Fruit fly (Drosophila melanogaster) whole organism, prepupa: ENCODE data around the gene al.

Source experiments
- Blimp-1 ChIP-seq: fragments of 200-800 bp; sonication (Bioruptor generic); optimal IDR thresholded peaks from 3 replicates; lab custom pipeline; 2017; ENCODE audit warnings: missing biosample characterization, missing genetic modification characterization, mild to moderate bottlenecking, moderate library complexity, missing genetic modification reagents
- CG10669 ChIP-seq: fragments of 200-800 bp; sonication (Bioruptor generic); optimal IDR thresholded peaks from 3 replicates; lab custom pipeline; 2018; ENCODE audit warnings: missing biosample characterization, mild to moderate bottlenecking, missing genetic modification characterization, moderate library complexity
- CG11294 ChIP-seq: fragments of 200-800 bp; sonication (Bioruptor generic); IDR thresholded peaks from 2 replicates; pipeline ENCODE4 v1.3.6; 2022; ENCODE audit warnings: missing biosample characterization, missing genetic modification characterization
- CG11762 ChIP-seq: fragments of 200-800 bp; sonication (Bioruptor generic); optimal IDR thresholded peaks from 3 replicates; lab custom pipeline; 2016; ENCODE audit warnings: missing biosample characterization, missing genetic modification characterization; ENCODE audit not compliant: insufficient read depth
- CG11902 ChIP-seq: fragments of 200-800 bp; sonication (Bioruptor generic); optimal IDR thresholded peaks from 3 replicates; lab custom pipeline; 2016; ENCODE audit warnings: missing biosample characterization, missing genetic modification characterization
- CG15336 ChIP-seq: fragments of 200-800 bp; sonication (Bioruptor generic); IDR thresholded peaks from 2 replicates; pipeline ENCODE4 v1.3.6; 2022; ENCODE audit warnings: missing biosample characterization, missing genetic modification characterization
- CG16779 ChIP-seq: fragments of 200-800 bp; sonication (Bioruptor generic); optimal IDR thresholded peaks from 3 replicates; lab custom pipeline; 2017; ENCODE audit warnings: missing biosample characterization, mild to moderate bottlenecking, missing genetic modification characterization
- CG3032 ChIP-seq: fragments of 200-800 bp; optimal IDR thresholded peaks from 2 replicates; lab custom pipeline; 2019; ENCODE audit warnings: missing biosample characterization, mild to moderate bottlenecking, missing genetic modification characterization, moderate library complexity
- CG31627 ChIP-seq: fragments of 200-800 bp; sonication (Bioruptor generic); optimal IDR thresholded peaks from 3 replicates; lab custom pipeline; 2016; ENCODE audit warnings: missing biosample characterization, missing genetic modification characterization
- CG34406 ChIP-seq: fragments of 200-800 bp; sonication (Bioruptor generic); optimal IDR thresholded peaks from 3 replicates; lab custom pipeline; 2016; ENCODE audit warnings: missing biosample characterization, missing genetic modification characterization
- CG3919 ChIP-seq: fragments of 200-800 bp; sonication (Bioruptor generic); optimal IDR thresholded peaks from 3 replicates; lab custom pipeline; 2016; ENCODE audit warnings: missing biosample characterization, missing genetic modification characterization
- CG6163 ChIP-seq: fragments of 200-800 bp; sonication (Bioruptor generic); IDR thresholded peaks from 3 replicates; pipeline ENCODE4 v1.3.6; 2022; ENCODE audit warnings: missing biosample characterization, missing genetic modification characterization
- CG6276 ChIP-seq: fragments of 200-800 bp; sonication (Bioruptor generic); optimal IDR thresholded peaks from 2 replicates; lab custom pipeline; 2017; ENCODE audit warnings: missing biosample characterization, mild to moderate bottlenecking, missing genetic modification characterization
- CG6792 ChIP-seq: fragments of 200-800 bp; sonication (Bioruptor generic); optimal IDR thresholded peaks from 3 replicates; lab custom pipeline; 2016; ENCODE audit warnings: missing biosample characterization, missing genetic modification characterization
- CG6808 ChIP-seq: fragments of 200-800 bp; sonication (Bioruptor generic); optimal IDR thresholded peaks from 3 replicates; lab custom pipeline; 2017; ENCODE audit warnings: missing biosample characterization, missing genetic modification characterization, mild to moderate bottlenecking, moderate library complexity, missing genetic modification reagents
- CG6854 ChIP-seq: fragments of 200-800 bp; sonication (Bioruptor generic); optimal IDR thresholded peaks from 2 replicates; lab custom pipeline; 2017; ENCODE audit warnings: missing biosample characterization, mild to moderate bottlenecking, missing genetic modification characterization
- CG8119 ChIP-seq: fragments of 200-800 bp; sonication (Bioruptor generic); IDR thresholded peaks from 3 replicates; pipeline ENCODE4 v1.3.6; 2022; ENCODE audit warnings: missing biosample characterization, missing genetic modification characterization
- CG8319 ChIP-seq: fragments of 200-800 bp; sonication (Bioruptor generic); optimal IDR thresholded peaks from 3 replicates; lab custom pipeline; 2016; ENCODE audit warnings: missing biosample characterization, missing genetic modification characterization
- CG8632 ChIP-seq: fragments of 200-800 bp; sonication (Bioruptor generic); optimal IDR thresholded peaks from 3 replicates; lab custom pipeline; 2016; ENCODE audit warnings: missing biosample characterization, missing genetic modification characterization
- CG9139 ChIP-seq: fragments of 200-800 bp; sonication (Bioruptor generic); optimal IDR thresholded peaks from 3 replicates; lab custom pipeline; 2017; ENCODE audit warnings: missing biosample characterization, mild to moderate bottlenecking, missing genetic modification characterization
- Eip78C ChIP-seq: fragments of 200-800 bp; sonication (Bioruptor generic); peaks from one replicate; lab custom pipeline; 2016; ENCODE audit warnings: missing biosample characterization, missing genetic modification characterization
- Ets96B ChIP-seq: fragments of 200-800 bp; optimal IDR thresholded peaks from 2 replicates; lab custom pipeline; 2019; ENCODE audit warnings: missing biosample characterization, mild to moderate bottlenecking, missing genetic modification characterization, moderate library complexity
- Gug ChIP-seq: fragments of 200-800 bp; sonication (Bioruptor generic); IDR thresholded peaks from 2 replicates; pipeline ENCODE4 v1.3.6; 2022; ENCODE audit warnings: missing biosample characterization, missing genetic modification characterization
- Hr38 ChIP-seq: sonication (Bioruptor generic); optimal IDR thresholded peaks from 2 replicates; lab custom pipeline; 2016; ENCODE audit warnings: missing biosample characterization, missing genetic modification characterization
- Hr39 ChIP-seq: fragments of 200-800 bp; sonication (Bioruptor generic); optimal IDR thresholded peaks from 2 replicates; lab custom pipeline; 2016; ENCODE audit warnings: missing biosample characterization, missing genetic modification characterization
- Lpt ChIP-seq: fragments of 200-800 bp; sonication (Bioruptor generic); optimal IDR thresholded peaks from 3 replicates; lab custom pipeline; 2016; ENCODE audit warnings: missing biosample characterization, missing genetic modification characterization
- OdsH ChIP-seq: fragments of 200-800 bp; sonication (Bioruptor generic); optimal IDR thresholded peaks from 3 replicates; lab custom pipeline; 2016; ENCODE audit warnings: missing biosample characterization, missing genetic modification characterization
- Smox ChIP-seq: fragments of 200-800 bp; sonication (Bioruptor generic); optimal IDR thresholded peaks from 3 replicates; lab custom pipeline; 2016; ENCODE audit warnings: missing biosample characterization, missing genetic modification characterization
- Sox102F ChIP-seq: fragments of 200-800 bp; sonication (Bioruptor generic); optimal IDR thresholded peaks from 2 replicates; lab custom pipeline; 2016; ENCODE audit warnings: missing biosample characterization, mild to moderate bottlenecking, missing genetic modification characterization
- Sox14 ChIP-seq: fragments of 200-800 bp; sonication (Bioruptor generic); optimal IDR thresholded peaks from 3 replicates; lab custom pipeline; 2016; ENCODE audit warnings: missing biosample characterization, missing genetic modification characterization
- Sox15 ChIP-seq: fragments of 200-800 bp; sonication (Bioruptor generic); optimal IDR thresholded peaks from 3 replicates; lab custom pipeline; 2016; ENCODE audit warnings: missing biosample characterization, missing genetic modification characterization
- achi ChIP-seq: fragments of 200-800 bp; sonication (Bioruptor generic); optimal IDR thresholded peaks from 3 replicates; lab custom pipeline; 2016; ENCODE audit warnings: missing biosample characterization, missing genetic modification characterization
- acj6 ChIP-seq: fragments of 200-800 bp; sonication (Bioruptor generic); optimal IDR thresholded peaks from 3 replicates; lab custom pipeline; 2016; ENCODE audit warnings: missing biosample characterization, missing genetic modification characterization
- dac ChIP-seq: fragments of 200-800 bp; sonication (Bioruptor generic); optimal IDR thresholded peaks from 2 replicates; lab custom pipeline; 2017; ENCODE audit warnings: missing biosample characterization, mild to moderate bottlenecking, missing genetic modification characterization
- dsx ChIP-seq: fragments of 200-800 bp; optimal IDR thresholded peaks from 3 replicates; lab custom pipeline; 2019; ENCODE audit warnings: missing biosample characterization, mild to moderate bottlenecking, missing genetic modification characterization, moderate library complexity; ENCODE audit not compliant: poor library complexity, severe bottlenecking
- fd59A ChIP-seq: fragments of 200-800 bp; sonication (Bioruptor generic); optimal IDR thresholded peaks from 2 replicates; lab custom pipeline; 2017; ENCODE audit warnings: missing biosample characterization, mild to moderate bottlenecking, missing genetic modification characterization, missing genetic modification reagents
- fd85E ChIP-seq: fragments of 200-800 bp; sonication (Bioruptor generic); optimal IDR thresholded peaks from 3 replicates; lab custom pipeline; 2016; ENCODE audit warnings: missing biosample characterization, missing genetic modification characterization
- fkh ChIP-seq: fragments of 200-800 bp; sonication (Bioruptor generic); optimal IDR thresholded peaks from 3 replicates; lab custom pipeline; 2017; ENCODE audit warnings: missing biosample characterization, mild to moderate bottlenecking, missing genetic modification characterization, moderate library complexity
- lz ChIP-seq: fragments of 200-800 bp; sonication (Bioruptor generic); optimal IDR thresholded peaks from 3 replicates; lab custom pipeline; 2016; ENCODE audit warnings: missing biosample characterization, missing genetic modification characterization
- net ChIP-seq: fragments of 200-800 bp; sonication (Bioruptor generic); optimal IDR thresholded peaks from 3 replicates; lab custom pipeline; 2016; ENCODE audit warnings: missing biosample characterization, missing genetic modification characterization
- pdm3 ChIP-seq: fragments of 200-800 bp; sonication (Bioruptor generic); optimal IDR thresholded peaks from 3 replicates; lab custom pipeline; 2016; ENCODE audit warnings: missing biosample characterization, missing genetic modification characterization
- spab ChIP-seq: fragments of 200-800 bp; sonication (Bioruptor generic); optimal IDR thresholded peaks from 2 replicates; lab custom pipeline; 2017; ENCODE audit warnings: missing biosample characterization, mild to moderate bottlenecking, missing genetic modification characterization, missing genetic modification reagents
- ss ChIP-seq, 2 experiments: fragments of 200-800 bp; sonication (Bioruptor generic); optimal IDR thresholded peaks; 2 replicates in 1 of 2; 3 replicates in 1 of 2; lab custom pipeline; 2017 to 2018; ENCODE audit warnings: mild to moderate bottlenecking in 2 of 2, missing biosample characterization in 2 of 2, missing genetic modification characterization in 2 of 2, moderate library complexity in 1 of 2
- svp ChIP-seq: fragments of 200-800 bp; sonication (Bioruptor generic); peaks from one replicate; lab custom pipeline; 2016; ENCODE audit warnings: missing biosample characterization, missing genetic modification characterization
- topi ChIP-seq: fragments of 200-800 bp; sonication (Bioruptor generic); optimal IDR thresholded peaks from 3 replicates; lab custom pipeline; 2016; ENCODE audit warnings: missing biosample characterization, missing genetic modification characterization
- vri ChIP-seq: fragments of 200-800 bp; sonication (Bioruptor generic); optimal IDR thresholded peaks from 3 replicates; lab custom pipeline; 2016; ENCODE audit warnings: missing biosample characterization, mild to moderate bottlenecking, missing genetic modification characterization

The al gene

DNA sequence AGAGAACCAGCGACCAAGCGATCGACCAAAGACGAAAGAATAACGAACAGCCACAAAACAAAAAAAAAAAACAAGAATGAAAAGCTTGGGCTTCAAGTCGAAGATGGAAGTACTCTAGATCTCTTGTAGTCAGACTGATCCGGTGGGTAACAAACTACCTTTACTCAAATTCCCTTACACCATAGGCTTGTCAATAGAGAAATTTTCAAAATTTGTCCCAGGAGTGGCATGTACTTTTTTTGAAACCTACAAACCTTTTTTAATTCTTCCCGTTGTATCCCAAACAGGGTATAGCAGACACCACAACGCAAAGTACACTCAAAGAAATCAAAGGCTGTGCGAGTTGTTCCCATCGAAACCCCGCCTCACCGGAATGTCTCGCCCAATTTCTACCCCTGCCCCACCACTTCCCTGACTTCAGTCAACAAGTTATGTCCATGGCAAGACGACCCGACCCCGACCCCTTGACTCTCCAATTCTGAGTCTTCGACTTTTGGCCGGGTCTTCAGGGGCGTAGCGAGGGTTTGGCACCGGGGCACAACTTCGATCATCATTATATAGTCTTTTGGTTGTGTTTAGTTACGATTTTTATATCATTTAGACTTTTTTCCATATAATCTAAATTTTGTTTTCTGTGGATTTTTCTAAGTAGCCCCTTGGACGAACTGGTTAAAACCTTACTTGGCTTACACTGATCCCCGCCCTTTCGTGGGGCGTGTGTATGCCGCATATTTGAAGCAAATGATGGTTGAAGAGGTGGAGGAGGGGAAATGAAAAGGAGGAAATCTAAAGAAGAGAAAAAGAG, 52.0 kb downstream of the al start (continued):
- TF ChIP-seq Lpt (GFP tag; lab: Kevin White, UChicago): peak; percentile 56
- peak; percentile 71 for TF ChIP-seq fd85E (GFP tag; lab: Kevin White, UChicago)
- peak; percentile 95 for TF ChIP-seq CG31627
- TF ChIP-seq achi: peak; percentile 86
- no peak for TF ChIP-seq fkh (GFP tag; lab: Kevin White, UChicago)
- TF ChIP-seq CG34406 (GFP tag; lab: Kevin White, UChicago): peak; percentile 84
- peak; percentile 89 for TF ChIP-seq CG6163
- peak; percentile 93 for TF ChIP-seq Sox14 (GFP tag; lab: Kevin White, UChicago)
- TF ChIP-seq ss (GFP tag; optimal IDR thresholded peaks at IDR 0.05; lab: Kevin White, UChicago): peak; percentile 23 to 62
- peak; percentile 73 for TF ChIP-seq Sox15
- peak; percentile 9 for TF ChIP-seq CG16779
- no peak for TF ChIP-seq dac
- peak; percentile 80 for TF ChIP-seq Blimp-1 (GFP tag; lab: Kevin White, UChicago)
- peak; percentile 97 for TF ChIP-seq CG11902 (GFP tag; lab: Kevin White, UChicago)
- TF ChIP-seq vri (GFP tag; lab: Kevin White, UChicago): peak; percentile 93
- TF ChIP-seq fd59A (GFP tag; lab: Kevin White, UChicago): peak; percentile 78
- peak; percentile 95 for TF ChIP-seq topi (GFP tag; lab: Kevin White, UChicago)
- peak; percentile 90 for TF ChIP-seq CG6792 (GFP tag; lab: Kevin White, UChicago)
- TF ChIP-seq Hr38 (GFP tag; lab: Kevin White, UChicago): no peak
- TF ChIP-seq CG15336 (GFP tag; lab: Robert Waterston, UW): peak; percentile 66; the same call in 1 of the 2 replicates
- peak; percentile 96 for TF ChIP-seq Sox102F (GFP tag; lab: Kevin White, UChicago)
- TF ChIP-seq pdm3 (GFP tag; lab: Kevin White, UChicago): peak; percentile 90
- TF ChIP-seq CG11762: peak; percentile 51
- peak; percentile 83 for TF ChIP-seq CG3032
- TF ChIP-seq acj6 (GFP tag; lab: Kevin White, UChicago): peak; percentile 91
- TF ChIP-seq CG8632 (GFP tag; lab: Kevin White, UChicago): peak; percentile 81
- TF ChIP-seq CG6276 (GFP tag; lab: Kevin White, UChicago): peak; percentile 42
- TF ChIP-seq spab (GFP tag; lab: Kevin White, UChicago): peak; percentile 71
- TF ChIP-seq lz (GFP tag; lab: Kevin White, UChicago): peak; percentile 94
- peak; percentile 98 for TF ChIP-seq svp
- peak; percentile 93 for TF ChIP-seq Smox (GFP tag; lab: Kevin White, UChicago)
- TF ChIP-seq CG6854 (GFP tag; lab: Kevin White, UChicago): peak; percentile 79
- peak; percentile 71 for TF ChIP-seq CG8119 (GFP tag; lab: Robert Waterston, UW)
- TF ChIP-seq CG9139: peak; percentile 60

dm6 chr2L:430820-431628, 53.1 kb downstream of the al start, which contains the start of gene ex:
Gene ex, plus strand, starts transcription at chr2L:431227.
- TF ChIP-seq CG3919 (GFP tag; lab: Kevin White, UChicago) (peak; percentile 38), Hr38 (GFP tag; lab: Kevin White, UChicago) (no peak), Sox14 (GFP tag; lab: Kevin White, UChicago) (peak; percentile 35), Eip78C (GFP tag; lab: Kevin White, UChicago) (peak; percentile 88), CG16779 (peak; percentile 40), CG34406 (GFP tag; lab: Kevin White, UChicago) (no peak), ss (GFP tag; optimal IDR thresholded peaks at IDR 0.05; lab: Kevin White, UChicago) (peak; percentile 71 to 75), svp (peak; percentile 77), CG8319 (GFP tag; lab: Kevin White, UChicago) (no peak), CG3032 (peak; percentile 43), fkh (GFP tag; lab: Kevin White, UChicago) (peak; percentile 99), dac (no peak), CG11294 (GFP tag; lab: Robert Waterston, UW) (no peak), Ets96B (tag; lab: Kevin White, UChicago) (peak; percentile 46), CG10669 (GFP tag; lab: Kevin White, UChicago) (peak; percentile 57), Hr39 (GFP tag; lab: Kevin White, UChicago) (no peak), spab (GFP tag; lab: Kevin White, UChicago) (peak; percentile 52), Gug (GFP tag; lab: Robert Waterston, UW) (no peak), OdsH (GFP tag; lab: Kevin White, UChicago) (peak; percentile 21), dsx (peak; percentile 86), CG6808 (GFP tag; lab: Kevin White, UChicago) (peak; percentile 66), CG6854 (GFP tag; lab: Kevin White, UChicago) (peak; percentile 60), net (GFP tag; lab: Kevin White, UChicago) (peak; percentile 33), Sox15 (no peak), CG31627 (no peak)
